Fruit fly (Drosophila melanogaster) whole organism, embryonic: ENCODE measurements around the gene CG4757.
A peak's percentile ranks its signal among the peaks of the same experiment; 100 is the strongest.

Experiments used
- B-H1 ChIP-seq: fragments of 200-800 bp; sonication (Bioruptor generic); IDR thresholded peaks from 3 replicates; pipeline ENCODE4 v1.3.6; 2022; ENCODE audit warnings: missing biosample characterization, missing genetic modification characterization
- CG10565 ChIP-seq: fragments of 200-800 bp; sonication (Bioruptor generic); optimal IDR thresholded peaks from 3 replicates; lab custom pipeline; 2016; ENCODE audit warnings: missing biosample characterization, mild to moderate bottlenecking, missing genetic modification characterization
- CG11695 ChIP-seq: fragments of 200-800 bp; sonication (Bioruptor generic); IDR thresholded peaks from 3 replicates; pipeline ENCODE4 v1.3.6; 2022; ENCODE audit warnings: missing biosample characterization, missing genetic modification characterization
- CG14050 ChIP-seq: fragments of 200-800 bp; sonication (Bioruptor generic); IDR thresholded peaks from 3 replicates; pipeline ENCODE4 v1.3.6; 2022; ENCODE audit warnings: missing biosample characterization, missing genetic modification characterization
- CG15601 ChIP-seq: fragments of 200-800 bp; sonication (Bioruptor generic); optimal IDR thresholded peaks from 3 replicates; lab custom pipeline; 2019; ENCODE audit warnings: missing biosample characterization, mild to moderate bottlenecking, missing genetic modification characterization, moderate library complexity
- CG17186 ChIP-seq: fragments of 200-800 bp; sonication (Bioruptor generic); optimal IDR thresholded peaks from 3 replicates; lab custom pipeline; 2017; ENCODE audit warnings: missing biosample characterization, missing genetic modification reagents, missing genetic modification characterization
- CG17829 ChIP-seq: fragments of 200-800 bp; optimal IDR thresholded peaks from 2 replicates; lab custom pipeline; 2019; ENCODE audit warnings: missing biosample characterization, mild to moderate bottlenecking, missing genetic modification characterization, moderate library complexity
- CG18599 ChIP-seq: fragments of 200-800 bp; sonication (Bioruptor generic); optimal IDR thresholded peaks from 3 replicates; lab custom pipeline; 2017; ENCODE audit warnings: missing biosample characterization, missing genetic modification characterization, mild to moderate bottlenecking, moderate library complexity, missing genetic modification reagents
- CG2116 ChIP-seq: fragments of 200-800 bp; sonication (Bioruptor generic); optimal IDR thresholded peaks from 3 replicates; lab custom pipeline; 2018; ENCODE audit warnings: missing biosample characterization, mild to moderate bottlenecking, missing genetic modification characterization
- CG2120 ChIP-seq: fragments of 200-800 bp; sonication (Bioruptor generic); optimal IDR thresholded peaks from 3 replicates; lab custom pipeline; 2016; ENCODE audit warnings: missing biosample characterization, missing genetic modification characterization
- CG30431 ChIP-seq: fragments of 200-800 bp; sonication (Bioruptor generic); optimal IDR thresholded peaks from 2 replicates; lab custom pipeline; 2017; ENCODE audit warnings: missing biosample characterization, missing genetic modification characterization
- CG31224 ChIP-seq: fragments of 200-800 bp; sonication (Bioruptor generic); IDR thresholded peaks from 2 replicates; pipeline ENCODE4 v1.3.6; 2022; ENCODE audit warnings: missing biosample characterization, missing genetic modification characterization
- CG32532 ChIP-seq: fragments of 200-800 bp; sonication (Bioruptor generic); IDR thresholded peaks from 2 replicates; pipeline ENCODE4 v1.3.6; 2022; ENCODE audit warnings: missing biosample characterization, missing genetic modification characterization
- CG4707 ChIP-seq: fragments of 200-800 bp; sonication (Bioruptor generic); optimal IDR thresholded peaks from 2 replicates; lab custom pipeline; 2018; ENCODE audit warnings: missing biosample characterization, mild to moderate bottlenecking, missing genetic modification characterization, moderate library complexity
- CG6791 ChIP-seq: fragments of 200-800 bp; sonication (Bioruptor generic); IDR thresholded peaks from 3 replicates; pipeline ENCODE4 v1.3.6; 2022; ENCODE audit warnings: missing biosample characterization, missing genetic modification characterization; ENCODE audit not compliant: partially characterized antibody
- CG7786 ChIP-seq: fragments of 200-800 bp; sonication (Bioruptor generic); optimal IDR thresholded peaks from 2 replicates; lab custom pipeline; 2016; ENCODE audit warnings: missing biosample characterization, missing genetic modification characterization
- CG9215 ChIP-seq: fragments of 200-800 bp; sonication (Bioruptor generic); IDR thresholded peaks from 2 replicates; pipeline ENCODE4 v1.3.6; 2022; ENCODE audit warnings: missing biosample characterization, missing genetic modification characterization
- CG9932 ChIP-seq: fragments of 200-800 bp; sonication (Bioruptor generic); IDR thresholded peaks from 2 replicates; pipeline ENCODE4 v1.3.6; 2022; ENCODE audit warnings: missing biosample characterization, missing genetic modification characterization
- CkIIα-i1 ChIP-seq: fragments of 200-800 bp; sonication (Bioruptor generic); IDR thresholded peaks from 2 replicates; pipeline ENCODE4 v1.3.6; 2022; ENCODE audit warnings: missing biosample characterization, missing genetic modification characterization
- CrebB ChIP-seq: fragments of 200-800 bp; sonication (Bioruptor generic); optimal IDR thresholded peaks from 3 replicates; lab custom pipeline; 2018; ENCODE audit warnings: missing biosample characterization, mild to moderate bottlenecking, missing genetic modification characterization
- Dad ChIP-seq: fragments of 200-800 bp; sonication (Bioruptor generic); optimal IDR thresholded peaks from 3 replicates; lab custom pipeline; 2016; ENCODE audit warnings: missing biosample characterization, missing genetic modification characterization
- Fer1 ChIP-seq: fragments of 200-800 bp; sonication (Bioruptor generic); optimal IDR thresholded peaks from 2 replicates; lab custom pipeline; 2017; ENCODE audit warnings: missing biosample characterization, mild to moderate bottlenecking, missing genetic modification characterization
- HHEX ChIP-seq: fragments of 200-800 bp; sonication (Bioruptor generic); optimal IDR thresholded peaks from 3 replicates; lab custom pipeline; 2017; ENCODE audit warnings: missing biosample characterization, mild to moderate bottlenecking, missing genetic modification characterization, missing genetic modification reagents
- HLH4C ChIP-seq: fragments of 200-800 bp; sonication (Bioruptor generic); IDR thresholded peaks from 3 replicates; pipeline ENCODE4 v1.3.6; 2022; ENCODE audit warnings: missing biosample characterization, missing genetic modification characterization; ENCODE audit not compliant: partially characterized antibody
- Hand ChIP-seq: fragments of 200-800 bp; sonication (Bioruptor generic); optimal IDR thresholded peaks from 2 replicates; lab custom pipeline; 2017; ENCODE audit warnings: mild to moderate bottlenecking, missing biosample characterization, missing genetic modification reagents, missing genetic modification characterization
- Hmx ChIP-seq: fragments of 200-800 bp; sonication (Bioruptor generic); optimal IDR thresholded peaks from 2 replicates; lab custom pipeline; 2016; ENCODE audit warnings: missing biosample characterization, missing genetic modification characterization
- Med ChIP-seq: fragments of 200-800 bp; sonication (Bioruptor generic); peaks from one replicate; lab custom pipeline; 2016; ENCODE audit warnings: missing biosample characterization, missing genetic modification characterization, mild to moderate bottlenecking, inconsistent platforms, moderate library complexity
- Nf-YC ChIP-seq: fragments of 200-800 bp; optimal IDR thresholded peaks from 3 replicates; lab custom pipeline; 2019; ENCODE audit warnings: missing biosample characterization, mild to moderate bottlenecking, missing genetic modification characterization, moderate library complexity
- Oli ChIP-seq: fragments of 200-800 bp; sonication (Bioruptor generic); optimal IDR thresholded peaks from 2 replicates; lab custom pipeline; 2018; ENCODE audit warnings: missing biosample characterization, mild to moderate bottlenecking, missing genetic modification characterization, moderate library complexity
- Side ChIP-seq: fragments of 200-800 bp; sonication (Bioruptor generic); optimal IDR thresholded peaks from 2 replicates; lab custom pipeline; 2016; ENCODE audit warnings: missing biosample characterization, missing genetic modification characterization
- al ChIP-seq: fragments of 200-800 bp; sonication (Bioruptor generic); IDR thresholded peaks from 2 replicates; pipeline ENCODE4 v1.3.6; 2022; ENCODE audit warnings: missing biosample characterization, missing genetic modification characterization
- ase ChIP-seq: fragments of 200-800 bp; sonication (Bioruptor generic); IDR thresholded peaks from 3 replicates; pipeline ENCODE4 v1.3.6; 2022; ENCODE audit warnings: missing biosample characterization, missing genetic modification characterization
- btn ChIP-seq: fragments of 200-800 bp; sonication (Bioruptor generic); optimal IDR thresholded peaks from 2 replicates; lab custom pipeline; 2016; ENCODE audit warnings: missing biosample characterization, missing genetic modification characterization
- ci ChIP-seq: fragments of 200-800 bp; sonication (Bioruptor generic); IDR thresholded peaks from 3 replicates; pipeline ENCODE4 v1.3.6; 2022; ENCODE audit warnings: missing biosample characterization, missing genetic modification characterization
- croc ChIP-seq: fragments of 200-800 bp; sonication (Bioruptor generic); conservative IDR thresholded peaks from 3 replicates; pipeline ENCODE4 v1.3.6; 2022; ENCODE audit warnings: missing biosample characterization, missing genetic modification characterization
- dysf ChIP-seq: fragments of 200-800 bp; sonication (Bioruptor generic); IDR thresholded peaks from 3 replicates; pipeline ENCODE4 v1.3.6; 2022; ENCODE audit warnings: missing biosample characterization, missing genetic modification characterization
- fd96Cb ChIP-seq: fragments of 200-800 bp; sonication (Bioruptor generic); optimal IDR thresholded peaks from 2 replicates; lab custom pipeline; 2018; ENCODE audit warnings: missing biosample characterization, mild to moderate bottlenecking, missing genetic modification characterization, moderate library complexity
- insv ChIP-seq, 2 experiments: fragments of 200-800 bp; sonication (Bioruptor generic); optimal IDR thresholded peaks; 3 replicates each; lab custom pipeline; 2016 to 2018; ENCODE audit warnings: missing biosample characterization in 2 of 2, missing genetic modification characterization in 2 of 2
- lilli ChIP-seq: fragments of 200-800 bp; sonication (Bioruptor generic); optimal IDR thresholded peaks from 3 replicates; lab custom pipeline; 2016; ENCODE audit warnings: missing biosample characterization, missing genetic modification characterization
- pan ChIP-seq, 4 experiments: fragments of >200 bp in 3 of 4; fragments of 200-800 bp in 1 of 4; sonication (Bioruptor generic) in 1 of 4; optimal IDR thresholded peaks in 3 of 4; IDR thresholded peaks in 1 of 4; 2 replicates each; pipeline versions ENCODE4 v1.3.6 to Lab custom; 2017 to 2022; ENCODE audit warnings: missing biosample characterization in 2 of 4, missing genetic modification characterization in 2 of 4, mixed read lengths in 1 of 4
- phol ChIP-seq: fragments of 200-800 bp; sonication (Bioruptor generic); optimal IDR thresholded peaks from 3 replicates; lab custom pipeline; 2018; ENCODE audit warnings: missing biosample characterization, mild to moderate bottlenecking, missing genetic modification characterization, moderate library complexity
- run ChIP-seq: fragments of 200-800 bp; sonication (Bioruptor generic); optimal IDR thresholded peaks from 3 replicates; lab custom pipeline; 2018; ENCODE audit warnings: missing biosample characterization, mild to moderate bottlenecking, missing genetic modification characterization
- slou ChIP-seq: fragments of 200-800 bp; sonication (Bioruptor generic); optimal IDR thresholded peaks from 3 replicates; lab custom pipeline; 2016; ENCODE audit warnings: missing biosample characterization, missing genetic modification characterization
- sqz ChIP-seq: fragments of 200-800 bp; sonication (Bioruptor generic); optimal IDR thresholded peaks from 3 replicates; lab custom pipeline; 2018; ENCODE audit warnings: missing biosample characterization, mild to moderate bottlenecking, missing genetic modification characterization
- ssp ChIP-seq: fragments of 200-800 bp; sonication (Bioruptor generic); IDR thresholded peaks from 2 replicates; pipeline ENCODE4 v1.3.6; 2022; ENCODE audit warnings: missing biosample characterization, missing genetic modification characterization
- tna ChIP-seq: fragments of 200-800 bp; sonication (Bioruptor generic); IDR thresholded peaks from 2 replicates; pipeline ENCODE4 v1.3.6; 2022; ENCODE audit warnings: missing biosample characterization, missing genetic modification characterization; ENCODE audit not compliant: partially characterized antibody
- tx ChIP-seq: fragments of 200-800 bp; sonication (Bioruptor generic); optimal IDR thresholded peaks from 2 replicates; lab custom pipeline; 2016; ENCODE audit warnings: missing biosample characterization, missing genetic modification characterization
- yki ChIP-seq: fragments of >200 bp; optimal IDR thresholded peaks from 3 replicates; lab custom pipeline; 2018
- zf30C ChIP-seq: fragments of 200-800 bp; sonication (Bioruptor generic); optimal IDR thresholded peaks from 3 replicates; lab custom pipeline; 2018; ENCODE audit warnings: missing biosample characterization, mild to moderate bottlenecking, missing genetic modification characterization

The CG4757 gene

DNA sequence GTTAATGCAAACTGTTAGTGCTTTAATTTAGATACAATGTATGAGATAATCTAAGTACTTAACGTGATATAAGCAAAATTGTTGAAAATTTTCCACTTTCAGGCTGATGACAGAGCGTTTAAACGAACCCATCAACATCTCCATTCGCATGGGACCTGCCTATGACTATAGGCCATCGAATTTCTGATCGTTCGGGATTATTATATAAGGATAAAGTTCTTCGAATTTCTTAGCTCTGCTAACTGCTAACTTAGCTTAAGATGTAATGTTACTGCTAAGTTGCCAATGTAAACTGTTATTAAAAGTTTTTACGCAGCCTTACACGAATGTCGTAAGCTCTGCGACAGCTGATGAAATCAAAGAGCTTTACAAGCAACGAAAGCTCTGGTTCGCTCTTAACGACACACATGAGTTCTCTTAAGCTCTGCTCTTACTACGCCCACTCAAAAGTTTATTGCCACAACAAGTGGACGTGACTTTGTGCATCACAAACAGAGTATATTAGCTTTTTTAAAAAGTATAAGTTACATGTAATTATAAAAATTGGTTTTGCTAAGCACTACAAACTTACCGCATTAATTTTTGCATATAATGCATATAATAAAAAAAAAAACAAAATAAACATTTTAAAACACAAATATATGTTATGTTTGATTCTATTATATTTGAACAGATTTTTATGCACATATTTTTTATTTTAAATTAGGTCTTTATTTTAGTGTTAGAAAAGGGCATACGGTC, 35.8 kb downstream of the CG4757 start (continued):
- TF ChIP-seq CG6791 = no peak
- TF ChIP-seq ase (GFP tag; lab: Robert Waterston, UW) = peak; percentile 97
- TF ChIP-seq CG4707 (GFP tag; lab: Kevin White, UChicago) = peak; percentile 82
- peak; percentile 98 for TF ChIP-seq Med (GFP tag; lab: Kevin White, UChicago)
- peak; percentile 98 for TF ChIP-seq HHEX (GFP tag; lab: Kevin White, UChicago)
- peak; percentile 99 for TF ChIP-seq phol (tag; lab: Kevin White, UChicago)
- peak; percentile 99 for TF ChIP-seq dysf
- TF ChIP-seq CG31224 = peak; percentile 96
- TF ChIP-seq Oli = peak; percentile 99
- peak; percentile 80 for TF ChIP-seq CG17186 (GFP tag; lab: Kevin White, UChicago)
- TF ChIP-seq B-H1 (GFP tag; lab: Robert Waterston, UW) = peak; percentile 98
- TF ChIP-seq Fer1 (GFP tag; lab: Kevin White, UChicago) = peak; percentile 99
- TF ChIP-seq insv (GFP tag; optimal IDR thresholded peaks at IDR 0.05; lab: Kevin White, UChicago) = peak in 1 of 2 experiments; percentile 79
- peak; percentile 98 for TF ChIP-seq CG15601 (tag; lab: Kevin White, UChicago)
- TF ChIP-seq CG10565 (GFP tag; lab: Kevin White, UChicago) = peak; percentile 77
- TF ChIP-seq CG17829 (tag; lab: Kevin White, UChicago) = peak; percentile 96
- peak; percentile 97 for TF ChIP-seq Hand (GFP tag; lab: Kevin White, UChicago)
- TF ChIP-seq tna (GFP tag; lab: Robert Waterston, UW) = no peak
- TF ChIP-seq CG9932 (GFP tag; lab: Robert Waterston, UW) = peak; percentile 98
- peak; percentile 99 for TF ChIP-seq CG18599 (GFP tag; lab: Kevin White, UChicago)
- peak; percentile 95 for TF ChIP-seq ssp (GFP tag; lab: Robert Waterston, UW)
- peak; percentile 82 for TF ChIP-seq Hmx (GFP tag; lab: Kevin White, UChicago)
- TF ChIP-seq ci (GFP tag; lab: Robert Waterston, UW) = peak; percentile 96
- peak; percentile 86 for TF ChIP-seq CG7786
- peak; percentile 96 for TF ChIP-seq sqz (GFP tag; lab: Kevin White, UChicago)
- TF ChIP-seq Dad (GFP tag; lab: Kevin White, UChicago) = peak; percentile 95
- TF ChIP-seq tx (GFP tag; lab: Kevin White, UChicago) = peak; percentile 81
- no peak for TF ChIP-seq HLH4C (GFP tag; lab: Robert Waterston, UW)
- TF ChIP-seq CG32532 (GFP tag; lab: Robert Waterston, UW) = peak; percentile 99
- TF ChIP-seq Side (GFP tag; lab: Kevin White, UChicago) = peak; percentile 59
- TF ChIP-seq Nf-YC = peak; percentile 88
- peak; percentile 98 for TF ChIP-seq CG2120 (GFP tag; lab: Kevin White, UChicago)
- peak; percentile 10 for TF ChIP-seq btn (GFP tag; lab: Kevin White, UChicago)
- TF ChIP-seq yki (lab: Kevin White, UChicago) = no peak
- TF ChIP-seq CG2116 (GFP tag; lab: Kevin White, UChicago) = peak; percentile 79
- peak; percentile 94 for TF ChIP-seq lilli (GFP tag; lab: Kevin White, UChicago)
- TF ChIP-seq croc (GFP tag; lab: Robert Waterston, UW) = peak; percentile 99
- peak; percentile 97 for TF ChIP-seq CG14050
- no peak for TF ChIP-seq pan (optimal IDR thresholded peaks at IDR 0.05; lab: Kevin White, UChicago)
- peak in 1 of 2 experiments; percentile 99 for TF ChIP-seq pan (GFP tag; optimal IDR thresholded peaks at IDR 0.05 in 1 of 2, IDR thresholded peaks at IDR 0.05 in 1 of 2)
- peak; percentile 99 for TF ChIP-seq CG9215 (GFP tag; lab: Robert Waterston, UW)
- TF ChIP-seq slou = peak; percentile 98
- peak; percentile 87 for TF ChIP-seq CkIIα-i1 (GFP tag; lab: Robert Waterston, UW)
- TF ChIP-seq zf30C (GFP tag; lab: Kevin White, UChicago) = no peak
- peak; percentile 98 for TF ChIP-seq run (tag; lab: Kevin White, UChicago)
- peak; percentile 99 for TF ChIP-seq fd96Cb (tag; lab: Kevin White, UChicago)
- peak; percentile 99 for TF ChIP-seq CG11695 (GFP tag; lab: Robert Waterston, UW)
- peak; percentile 95 for TF ChIP-seq CrebB (tag; lab: Kevin White, UChicago)
- TF ChIP-seq al (GFP tag; lab: Robert Waterston, UW) = peak; percentile 99
- TF ChIP-seq CG30431 (GFP tag; lab: Kevin White, UChicago) = peak; percentile 97
